Worm (Caenorhabditis elegans) whole organism, midembryonic: ENCODE measurements around the gene fipr-13.

Experiments used
- T22C8.4 ChIP-seq: fragments of 200-800 bp; sonication (Bioruptor generic); IDR thresholded peaks from 2 replicates; pipeline ENCODE4 v1.3.6; 2022; ENCODE audit warnings: missing genetic modification characterization, missing compliant biosample characterization
- cog-1 ChIP-seq: sonication (generic microtip); optimal IDR thresholded peaks from 2 replicates; lab custom pipeline; 2016; ENCODE audit warnings: missing genetic modification characterization, missing compliant biosample characterization
- flt-1 ChIP-seq: fragments of 200-800 bp; sonication (Bioruptor generic); IDR thresholded peaks from 2 replicates; pipeline ENCODE4 v1.3.6; 2022; ENCODE audit warnings: missing genetic modification characterization, missing compliant biosample characterization
- klf-2 ChIP-seq: fragments of 200-800 bp; sonication (Bioruptor generic); conservative IDR thresholded peaks from 2 replicates; pipeline ENCODE4 v1.3.6; 2022; ENCODE audit warnings: missing genetic modification reagents, missing genetic modification characterization, missing compliant biosample characterization
- med-1 ChIP-seq: sonication (generic microtip); optimal IDR thresholded peaks from 2 replicates; lab custom pipeline; 2017; ENCODE audit warnings: missing genetic modification characterization, mild to moderate bottlenecking, missing compliant biosample characterization, antibody characterized with exemption, missing genetic modification reagents; ENCODE audit not compliant: insufficient read depth
- ref-1 ChIP-seq: fragments of 200-800 bp; sonication (Bioruptor generic); conservative IDR thresholded peaks from 2 replicates; pipeline ENCODE4 v1.3.6; 2022; ENCODE audit warnings: missing genetic modification reagents, missing genetic modification characterization, missing compliant biosample characterization
- tab-1 ChIP-seq: fragments of 200-800 bp; sonication (Bioruptor generic); IDR thresholded peaks from 2 replicates; pipeline ENCODE4 v1.3.6; 2022; ENCODE audit warnings: missing genetic modification characterization, missing compliant biosample characterization
- ztf-23 ChIP-seq: fragments of 200-800 bp; sonication (Bioruptor generic); IDR thresholded peaks from 2 replicates; pipeline ENCODE4 v1.3.6; 2022; ENCODE audit warnings: missing genetic modification reagents, missing genetic modification characterization, missing compliant biosample characterization
- ztf-29 ChIP-seq: fragments of 200-800 bp; sonication (Bioruptor generic); IDR thresholded peaks from 2 replicates; pipeline ENCODE4 v1.3.6; 2022; ENCODE audit warnings: missing genetic modification reagents, missing genetic modification characterization, missing compliant biosample characterization

Gene fipr-13

ce11 chrV:10080905-10081304, 16.6 kb downstream of the fipr-13 start:
- TF ChIP-seq ztf-29 (GFP tag; lab: Robert Waterston, UW) (no peak), tab-1 (GFP tag; lab: Robert Waterston, UW) (no peak), ref-1 (no peak), cog-1 (tag; lab: Kevin White, UChicago) (no peak), med-1 (GFP tag; lab: Kevin White, UChicago) (no peak), T22C8.4 (no peak), klf-2 (no peak), flt-1 (GFP tag; lab: Robert Waterston, UW) (no peak), ztf-23 (GFP tag; lab: Robert Waterston, UW) (no peak)

ce11 chrV:10081636-10082035, 17.3 kb downstream of the fipr-13 start, which contains the start of gene nhr-205:
Gene nhr-205 (minus strand): TSS chrV:10081776.
- TF ChIP-seq ref-1, result no peak
- no peak for TF ChIP-seq cog-1 (tag; lab: Kevin White, UChicago)
- no peak for TF ChIP-seq klf-2
- no peak for TF ChIP-seq tab-1 (GFP tag; lab: Robert Waterston, UW)
- TF ChIP-seq ztf-29 (GFP tag; lab: Robert Waterston, UW), result no peak
- no peak for TF ChIP-seq med-1 (GFP tag; lab: Kevin White, UChicago)
- TF ChIP-seq ztf-23 (GFP tag; lab: Robert Waterston, UW), result no peak
- TF ChIP-seq T22C8.4, result no peak
- TF ChIP-seq flt-1 (GFP tag; lab: Robert Waterston, UW), result no peak

- no peak for TF ChIP-seq med-1 (GFP tag; lab: Kevin White, UChicago)
- no peak for TF ChIP-seq ztf-29 (GFP tag; lab: Robert Waterston, UW)
- TF ChIP-seq flt-1 (GFP tag; lab: Robert Waterston, UW), result no peak
- no peak for TF ChIP-seq tab-1 (GFP tag; lab: Robert Waterston, UW)
- no peak for TF ChIP-seq klf-2
- no peak for TF ChIP-seq ref-1
- no peak for TF ChIP-seq ztf-23 (GFP tag; lab: Robert Waterston, UW)
- TF ChIP-seq cog-1 (tag; lab: Kevin White, UChicago), result no peak
- TF ChIP-seq T22C8.4, result no peak
These were observed 19.7 kb downstream of the fipr-13 start, which contains the start of gene nhr-12 for ce11 chrV:10083999-10084468. Gene nhr-12 (minus strand): TSS chrV:10084049.

- TF ChIP-seq ztf-23 (GFP tag; lab: Robert Waterston, UW) (no peak), klf-2 (no peak), T22C8.4 (no peak), ref-1 (no peak), tab-1 (GFP tag; lab: Robert Waterston, UW) (no peak), med-1 (GFP tag; lab: Kevin White, UChicago) (no peak)
These were observed 20.5 kb downstream of the fipr-13 start, which contains the start of gene R04B5.6 for ce11 chrV:10084864-10085263. Gene R04B5.6 (plus strand): TSS chrV:10085164.

- TF ChIP-seq klf-2 (no peak), ztf-29 (GFP tag; lab: Robert Waterston, UW) (no peak), ztf-23 (GFP tag; lab: Robert Waterston, UW) (no peak), tab-1 (GFP tag; lab: Robert Waterston, UW) (no peak), med-1 (GFP tag; lab: Kevin White, UChicago) (no peak), T22C8.4 (no peak), flt-1 (GFP tag; lab: Robert Waterston, UW) (no peak), ref-1 (no peak), cog-1 (tag; lab: Kevin White, UChicago) (no peak)
These were observed 21.8 kb downstream of the fipr-13 start for ce11 chrV:10086141-10086540.

- TF ChIP-seq med-1 (GFP tag; lab: Kevin White, UChicago) (no peak), T22C8.4 (no peak), flt-1 (GFP tag; lab: Robert Waterston, UW) (no peak), tab-1 (GFP tag; lab: Robert Waterston, UW) (no peak), klf-2 (no peak), ref-1 (no peak), ztf-29 (GFP tag; lab: Robert Waterston, UW) (no peak), ztf-23 (GFP tag; lab: Robert Waterston, UW) (no peak), cog-1 (tag; lab: Kevin White, UChicago) (no peak)
These were observed 22.8 kb downstream of the fipr-13 start, which contains the start of gene R04B5.5 for ce11 chrV:10087103-10087502. Gene R04B5.5 (plus strand): TSS chrV:10087480.

ce11 chrV:10090461-10090860, 26.1 kb downstream of the fipr-13 start, which contains the start of gene R04B5.7:
Gene R04B5.7 (minus strand): TSS chrV:10090561.
- TF ChIP-seq ztf-23 (GFP tag; lab: Robert Waterston, UW) (no peak), ref-1 (no peak), ztf-29 (GFP tag; lab: Robert Waterston, UW) (no peak), T22C8.4 (no peak), tab-1 (GFP tag; lab: Robert Waterston, UW) (no peak), flt-1 (GFP tag; lab: Robert Waterston, UW) (no peak), cog-1 (tag; lab: Kevin White, UChicago) (no peak), med-1 (GFP tag; lab: Kevin White, UChicago) (no peak), klf-2 (no peak)

ce11 chrV:10091152-10091551, 26.8 kb downstream of the fipr-13 start, which contains the start of gene R04B5.11:
Gene R04B5.11 (minus strand): TSS chrV:10091252.
- TF ChIP-seq klf-2, result no peak
- no peak for TF ChIP-seq ref-1
- TF ChIP-seq tab-1 (GFP tag; lab: Robert Waterston, UW), result no peak
- no peak for TF ChIP-seq T22C8.4
- TF ChIP-seq ztf-29 (GFP tag; lab: Robert Waterston, UW), result no peak
- TF ChIP-seq med-1 (GFP tag; lab: Kevin White, UChicago), result no peak
- no peak for TF ChIP-seq flt-1 (GFP tag; lab: Robert Waterston, UW)
- no peak for TF ChIP-seq ztf-23 (GFP tag; lab: Robert Waterston, UW)
- TF ChIP-seq cog-1 (tag; lab: Kevin White, UChicago), result no peak

ce11 chrV:10094374-10094773, 30.1 kb downstream of the fipr-13 start, which contains the start of gene srd-49:
Gene srd-49 (plus strand): TSS chrV:10094674.
- no peak for TF ChIP-seq tab-1 (GFP tag; lab: Robert Waterston, UW)
- TF ChIP-seq klf-2, result no peak
- TF ChIP-seq cog-1 (tag; lab: Kevin White, UChicago), result no peak
- no peak for TF ChIP-seq T22C8.4
- TF ChIP-seq med-1 (GFP tag; lab: Kevin White, UChicago), result no peak
